Worm (Caenorhabditis elegans): ENCODE results near the gene lec-11.

DNA sequence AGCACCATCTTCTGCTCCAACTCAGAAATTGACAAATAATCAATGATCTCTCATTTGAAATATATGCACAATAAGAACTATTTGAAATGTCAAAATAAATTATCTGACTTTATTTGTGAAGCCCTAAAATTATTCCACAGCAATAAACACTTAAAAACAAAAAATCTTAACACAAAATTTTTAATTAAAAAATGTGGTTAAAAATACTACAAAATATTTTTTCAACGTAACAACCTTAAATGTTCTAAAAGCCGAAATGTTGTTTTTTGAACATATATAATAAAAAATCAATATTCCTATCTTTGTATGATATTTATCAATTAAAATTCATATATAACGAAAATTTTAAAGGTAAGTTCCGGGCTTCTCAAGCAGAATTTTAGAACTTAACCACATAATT is 9.5 kb upstream of the lec-11 start, which contains the start of gene F38A5.8:
- TF ChIP-seq skn-1 (tag; optimal IDR thresholded peaks at IDR 0.05) (no peak), lin-11 (tag; optimal IDR thresholded peaks at IDR 0.05) (no peak), aly-2 (tag; optimal IDR thresholded peaks at IDR 0.05) (no peak), mdl-1 (tag; optimal IDR thresholded peaks at IDR 0.05) (no peak)

Measured in whole organism, L2 larva.